Worm (Caenorhabditis elegans) whole organism, L3 larva: Measurements from ENCODE around the gene pqn-65.

Experiments used
- aly-2 ChIP-seq: fragments of 150-350 bp; optimal IDR thresholded peaks from 2 replicates; lab custom pipeline; 2014; ENCODE audit warnings: missing biosample characterization, missing genetic modification characterization
- ama-1 ChIP-seq: fragments of 150-350 bp; optimal IDR thresholded peaks from 2 replicates; lab custom pipeline; 2018
- ceh-16 ChIP-seq: sonication (generic microtip); optimal IDR thresholded peaks from 2 replicates; lab custom pipeline; 2017; ENCODE audit warnings: missing biosample characterization, missing genetic modification characterization
- ceh-9 ChIP-seq: sonication (generic microtip); optimal IDR thresholded peaks from 2 replicates; lab custom pipeline; 2018; ENCODE audit warnings: missing biosample characterization, missing genetic modification characterization
- fkh-10 ChIP-seq: sonication (generic microtip); optimal IDR thresholded peaks from 2 replicates; lab custom pipeline; 2017; ENCODE audit warnings: missing biosample characterization, missing genetic modification reagents, missing genetic modification characterization
- fos-1 ChIP-seq: fragments of 150-350 bp; optimal IDR thresholded peaks from 2 replicates; lab custom pipeline; 2014; ENCODE audit warnings: missing biosample characterization, missing genetic modification characterization
- nhr-23 ChIP-seq: fragments of 150-350 bp; optimal IDR thresholded peaks from 2 replicates; lab custom pipeline; 2014; ENCODE audit warnings: missing biosample characterization, missing genetic modification reagents, missing genetic modification characterization
- nhr-237 ChIP-seq: fragments of 150-350 bp; optimal IDR thresholded peaks from 2 replicates; lab custom pipeline; 2014; ENCODE audit warnings: missing biosample characterization, missing genetic modification characterization
- pqm-1 ChIP-seq: fragments of 150-350 bp; optimal IDR thresholded peaks from 2 replicates; lab custom pipeline; 2017; ENCODE audit warnings: missing biosample characterization, missing genetic modification characterization, inconsistent platforms
- sea-2 ChIP-seq: fragments of 150-350 bp; sonication (generic microtip); optimal IDR thresholded peaks from 4 replicates; lab custom pipeline; 2014; ENCODE audit warnings: missing biosample characterization, missing genetic modification reagents, missing genetic modification characterization
- snpc-4 ChIP-seq: fragments of 150-350 bp; optimal IDR thresholded peaks from 2 replicates; lab custom pipeline; 2014; ENCODE audit warnings: missing biosample characterization, missing genetic modification characterization
- unc-62 ChIP-seq: fragments of 150-350 bp; sonication (generic microtip); optimal IDR thresholded peaks from 4 replicates; lab custom pipeline; 2014; ENCODE audit warnings: missing biosample characterization, missing genetic modification reagents, missing genetic modification characterization
- ztf-4 ChIP-seq: fragments of 150-350 bp; optimal IDR thresholded peaks from 2 replicates; lab custom pipeline; 2014; ENCODE audit warnings: missing biosample characterization, missing genetic modification characterization

- no peak for TF ChIP-seq unc-62 (GFP tag; lab: Kevin White, UChicago)
- TF ChIP-seq nhr-237 (tag; lab: Kevin White, UChicago): no peak
- TF ChIP-seq pqm-1: peak; percentile 64
- no peak for TF ChIP-seq sea-2 (GFP tag; lab: Kevin White, UChicago)
- no peak for TF ChIP-seq ztf-4
- no peak for TF ChIP-seq aly-2 (tag; lab: Kevin White, UChicago)
- no peak for TF ChIP-seq ama-1
- TF ChIP-seq fos-1: no peak
- TF ChIP-seq ceh-16: no peak
- no peak for TF ChIP-seq snpc-4 (tag; lab: Kevin White, UChicago)
- no peak for TF ChIP-seq fkh-10 (GFP tag; lab: Kevin White, UChicago)
- no peak for TF ChIP-seq ceh-9 (tag; lab: Kevin White, UChicago)
- TF ChIP-seq nhr-23: no peak
These were observed 52.3 kb downstream of the pqn-65 start for ce11 chrX:4567110-4567509.
